Fruit fly (Drosophila melanogaster) whole organism, embryonic: ENCODE measurements around the gene CG9522.
A peak's percentile ranks its signal among the peaks of the same experiment; 100 is the strongest.

Experiments
- Atf6 ChIP-seq: fragments of 200-800 bp; sonication (Bioruptor generic); IDR thresholded peaks from 2 replicates; pipeline ENCODE4 v1.3.6; 2022; ENCODE audit warnings: missing biosample characterization, missing genetic modification characterization
- CG10462 ChIP-seq: fragments of 200-800 bp; sonication (Bioruptor generic); optimal IDR thresholded peaks from 2 replicates; lab custom pipeline; 2016; ENCODE audit warnings: missing biosample characterization, missing genetic modification characterization
- CG11504 ChIP-seq: fragments of 200-800 bp; sonication (Bioruptor generic); optimal IDR thresholded peaks from 3 replicates; lab custom pipeline; 2019; ENCODE audit warnings: missing biosample characterization, mild to moderate bottlenecking, missing genetic modification characterization, moderate library complexity
- CG12104 ChIP-seq: fragments of 200-800 bp; sonication (Bioruptor generic); optimal IDR thresholded peaks from 3 replicates; lab custom pipeline; 2016; ENCODE audit warnings: missing biosample characterization, missing genetic modification characterization
- CG1233 ChIP-seq: fragments of 200-800 bp; sonication (Bioruptor generic); optimal IDR thresholded peaks from 4 replicates; lab custom pipeline; 2018; ENCODE audit warnings: missing biosample characterization, mild to moderate bottlenecking, missing genetic modification characterization
- CG12391 ChIP-seq: fragments of 200-800 bp; sonication (Bioruptor generic); optimal IDR thresholded peaks from 3 replicates; lab custom pipeline; 2018; ENCODE audit warnings: missing biosample characterization, mild to moderate bottlenecking, missing genetic modification characterization, moderate library complexity
- CG12659 ChIP-seq: fragments of 200-800 bp; sonication (Bioruptor generic); optimal IDR thresholded peaks from 3 replicates; lab custom pipeline; 2017; ENCODE audit warnings: mild to moderate bottlenecking, missing biosample characterization, missing genetic modification reagents, missing genetic modification characterization
- CG15269 ChIP-seq: fragments of 200-800 bp; sonication (Bioruptor generic); optimal IDR thresholded peaks from 2 replicates; lab custom pipeline; 2018; ENCODE audit warnings: missing biosample characterization, mild to moderate bottlenecking, missing genetic modification characterization, moderate library complexity
- CG16813 ChIP-seq: fragments of 200-800 bp; sonication (Bioruptor generic); IDR thresholded peaks from 3 replicates; pipeline ENCODE4 v1.3.6; 2022; ENCODE audit warnings: missing biosample characterization, missing genetic modification characterization; ENCODE audit not compliant: partially characterized antibody
- CG17328 ChIP-seq: fragments of 200-800 bp; sonication (Bioruptor generic); IDR thresholded peaks from 2 replicates; pipeline ENCODE4 v1.3.6; 2022; ENCODE audit warnings: missing biosample characterization, missing genetic modification characterization
- CG1832 ChIP-seq: fragments of 200-800 bp; sonication (Bioruptor generic); optimal IDR thresholded peaks from 2 replicates; lab custom pipeline; 2017; ENCODE audit warnings: missing biosample characterization, mild to moderate bottlenecking, missing genetic modification characterization, inconsistent platforms
- CG2875 ChIP-seq: fragments of 200-800 bp; sonication (Bioruptor generic); optimal IDR thresholded peaks from 2 replicates; lab custom pipeline; 2017; ENCODE audit warnings: missing biosample characterization, mild to moderate bottlenecking, missing genetic modification characterization, missing genetic modification reagents
- CG3838 ChIP-seq: fragments of 200-800 bp; sonication (Bioruptor generic); optimal IDR thresholded peaks from 3 replicates; lab custom pipeline; 2016; ENCODE audit warnings: missing biosample characterization, missing genetic modification characterization
- CG6254 ChIP-seq: fragments of 200-800 bp; sonication (Bioruptor generic); optimal IDR thresholded peaks from 3 replicates; lab custom pipeline; 2017; ENCODE audit warnings: mild to moderate bottlenecking, missing biosample characterization, missing genetic modification reagents, missing genetic modification characterization
- CG6689 ChIP-seq: fragments of 200-800 bp; sonication (Bioruptor generic); IDR thresholded peaks from 2 replicates; pipeline ENCODE4 v1.3.6; 2022; ENCODE audit warnings: missing biosample characterization, missing genetic modification characterization
- CG7786 ChIP-seq: fragments of 200-800 bp; sonication (Bioruptor generic); optimal IDR thresholded peaks from 2 replicates; lab custom pipeline; 2016; ENCODE audit warnings: missing biosample characterization, missing genetic modification characterization
- CG7839 ChIP-seq: fragments of 200-800 bp; sonication (Bioruptor generic); optimal IDR thresholded peaks from 3 replicates; lab custom pipeline; 2018; ENCODE audit warnings: missing biosample characterization, mild to moderate bottlenecking, missing genetic modification characterization, moderate library complexity
- CG8765 ChIP-seq: fragments of 200-800 bp; sonication (Bioruptor generic); IDR thresholded peaks from 2 replicates; pipeline ENCODE4 v1.3.6; 2022; ENCODE audit warnings: missing biosample characterization, missing genetic modification characterization
- CG9727 ChIP-seq: fragments of 200-800 bp; sonication (Bioruptor generic); optimal IDR thresholded peaks from 3 replicates; lab custom pipeline; 2017; ENCODE audit warnings: missing biosample characterization, mild to moderate bottlenecking, missing genetic modification characterization
- Chrac-16 ChIP-seq: fragments of 200-800 bp; sonication (Bioruptor generic); optimal IDR thresholded peaks from 3 replicates; lab custom pipeline; 2016; ENCODE audit warnings: missing biosample characterization, missing genetic modification characterization
- Dbx ChIP-seq: fragments of 200-800 bp; sonication (Bioruptor generic); IDR thresholded peaks from 3 replicates; pipeline ENCODE4 v1.3.6; 2022; ENCODE audit warnings: missing biosample characterization, missing genetic modification characterization
- Doc3 ChIP-seq: fragments of 200-800 bp; sonication (Bioruptor generic); IDR thresholded peaks from 3 replicates; pipeline ENCODE4 v1.3.6; 2022; ENCODE audit warnings: missing biosample characterization, missing genetic modification characterization; ENCODE audit not compliant: partially characterized antibody
- Eip74EF ChIP-seq, 2 experiments: fragments of 200-800 bp in 1 of 2; fragments of >200 bp in 1 of 2; sonication (Bioruptor generic) in 1 of 2; optimal IDR thresholded peaks; 2 replicates each; lab custom pipeline; 2017 to 2019; ENCODE audit warnings: missing biosample characterization in 2 of 2, missing genetic modification characterization in 2 of 2, mild to moderate bottlenecking in 1 of 2, moderate library complexity in 1 of 2
- Ets65A ChIP-seq: fragments of 200-800 bp; sonication (Bioruptor generic); peaks from one replicate; lab custom pipeline; 2016; ENCODE audit warnings: missing biosample characterization, missing genetic modification characterization
- Ets97D ChIP-seq: fragments of 200-800 bp; sonication (Bioruptor generic); optimal IDR thresholded peaks from 3 replicates; lab custom pipeline; 2016; ENCODE audit warnings: missing biosample characterization, missing genetic modification characterization
- GATAe ChIP-seq: fragments of 200-800 bp; sonication (Bioruptor generic); conservative IDR thresholded peaks from 2 replicates; pipeline ENCODE4 v1.3.6; 2022; ENCODE audit warnings: missing biosample characterization, missing genetic modification characterization
- Hr39 ChIP-seq: fragments of >200 bp; optimal IDR thresholded peaks from 2 replicates; lab custom pipeline; 2017
- Lhr ChIP-seq: fragments of 200-800 bp; sonication (Bioruptor generic); optimal IDR thresholded peaks from 3 replicates; lab custom pipeline; 2017; ENCODE audit warnings: mild to moderate bottlenecking, missing biosample characterization, missing genetic modification reagents, missing genetic modification characterization
- Med ChIP-seq: fragments of 200-800 bp; sonication (Bioruptor generic); peaks from one replicate; lab custom pipeline; 2016; ENCODE audit warnings: missing biosample characterization, missing genetic modification characterization, mild to moderate bottlenecking, inconsistent platforms, moderate library complexity
- Neu2 ChIP-seq: fragments of 200-800 bp; sonication (Bioruptor generic); optimal IDR thresholded peaks from 3 replicates; lab custom pipeline; 2016; ENCODE audit warnings: missing biosample characterization, missing genetic modification characterization, borderline replicate concordance
- Nf-YB ChIP-seq: fragments of 200-800 bp; sonication (Bioruptor generic); optimal IDR thresholded peaks from 3 replicates; lab custom pipeline; 2019; ENCODE audit warnings: missing biosample characterization, mild to moderate bottlenecking, missing genetic modification characterization, moderate library complexity
- Ptx1 ChIP-seq: fragments of 200-800 bp; sonication (Bioruptor generic); IDR thresholded peaks from 2 replicates; pipeline ENCODE4 v1.3.6; 2022; ENCODE audit warnings: missing biosample characterization, missing genetic modification characterization
- Spps ChIP-seq: fragments of 200-800 bp; sonication (Bioruptor generic); optimal IDR thresholded peaks from 2 replicates; lab custom pipeline; 2018; ENCODE audit warnings: missing biosample characterization, mild to moderate bottlenecking, missing genetic modification characterization
- TFAM ChIP-seq: fragments of 200-800 bp; sonication (Bioruptor generic); optimal IDR thresholded peaks from 2 replicates; lab custom pipeline; 2017; ENCODE audit warnings: missing biosample characterization, missing genetic modification characterization, inconsistent platforms
- az2 ChIP-seq: fragments of 200-800 bp; sonication (Bioruptor generic); optimal IDR thresholded peaks from 3 replicates; lab custom pipeline; 2016; ENCODE audit warnings: missing biosample characterization, missing genetic modification characterization
- crc ChIP-seq: fragments of 200-800 bp; sonication (Bioruptor generic); optimal IDR thresholded peaks from 2 replicates; lab custom pipeline; 2016; ENCODE audit warnings: missing biosample characterization, missing genetic modification characterization
- dati ChIP-seq: fragments of 200-800 bp; sonication (Bioruptor generic); IDR thresholded peaks from 2 replicates; pipeline ENCODE4 v1.3.6; 2022; ENCODE audit warnings: missing biosample characterization, missing genetic modification characterization
- dm ChIP-seq: fragments of 200-800 bp; sonication (Bioruptor generic); optimal IDR thresholded peaks from 3 replicates; lab custom pipeline; 2016; ENCODE audit warnings: missing biosample characterization, missing genetic modification characterization
- fd96Cb ChIP-seq: fragments of 200-800 bp; sonication (Bioruptor generic); optimal IDR thresholded peaks from 2 replicates; lab custom pipeline; 2018; ENCODE audit warnings: missing biosample characterization, mild to moderate bottlenecking, missing genetic modification characterization, moderate library complexity
- gfzf ChIP-seq: fragments of 200-800 bp; sonication (Bioruptor generic); optimal IDR thresholded peaks from 2 replicates; lab custom pipeline; 2016; ENCODE audit warnings: missing biosample characterization, mild to moderate bottlenecking, missing genetic modification characterization, moderate library complexity
- gro ChIP-seq: fragments of 200-800 bp; sonication (Bioruptor generic); optimal IDR thresholded peaks from 2 replicates; lab custom pipeline; 2016; ENCODE audit warnings: missing biosample characterization, missing genetic modification characterization
- hth ChIP-seq: fragments of >200 bp; optimal IDR thresholded peaks from 2 replicates; lab custom pipeline; 2017; ENCODE audit warnings: inconsistent platforms
- lab ChIP-seq: fragments of 200-800 bp; sonication (Bioruptor generic); optimal IDR thresholded peaks from 3 replicates; lab custom pipeline; 2017; ENCODE audit warnings: missing biosample characterization, missing genetic modification characterization, mild to moderate bottlenecking, moderate library complexity, missing genetic modification reagents
- lilli ChIP-seq: fragments of 200-800 bp; sonication (Bioruptor generic); optimal IDR thresholded peaks from 3 replicates; lab custom pipeline; 2016; ENCODE audit warnings: missing biosample characterization, missing genetic modification characterization
- maf-S ChIP-seq: fragments of 200-800 bp; sonication (Bioruptor generic); optimal IDR thresholded peaks from 2 replicates; lab custom pipeline; 2016; ENCODE audit warnings: missing biosample characterization, missing genetic modification characterization
- psq ChIP-seq: fragments of 200-800 bp; sonication (Bioruptor generic); optimal IDR thresholded peaks from 2 replicates; lab custom pipeline; 2017; ENCODE audit warnings: missing biosample characterization, missing genetic modification characterization
- schlank ChIP-seq: fragments of 200-800 bp; sonication (Bioruptor generic); optimal IDR thresholded peaks from 2 replicates; lab custom pipeline; 2018; ENCODE audit warnings: missing biosample characterization, mild to moderate bottlenecking, missing genetic modification characterization
- sens-2 ChIP-seq: fragments of 200-800 bp; sonication (Bioruptor generic); IDR thresholded peaks from 2 replicates; pipeline ENCODE4 v1.3.6; 2022; ENCODE audit warnings: missing biosample characterization, missing genetic modification characterization
- so ChIP-seq: fragments of 200-800 bp; sonication (Bioruptor generic); IDR thresholded peaks from 3 replicates; pipeline ENCODE4 v1.3.6; 2022; ENCODE audit warnings: missing biosample characterization, missing genetic modification characterization
- sug ChIP-seq: fragments of 200-800 bp; optimal IDR thresholded peaks from 2 replicates; lab custom pipeline; 2019; ENCODE audit warnings: missing biosample characterization, mild to moderate bottlenecking, missing genetic modification characterization, moderate library complexity
- yki ChIP-seq: fragments of >200 bp; optimal IDR thresholded peaks from 3 replicates; lab custom pipeline; 2018

The CG9522 gene

DNA sequence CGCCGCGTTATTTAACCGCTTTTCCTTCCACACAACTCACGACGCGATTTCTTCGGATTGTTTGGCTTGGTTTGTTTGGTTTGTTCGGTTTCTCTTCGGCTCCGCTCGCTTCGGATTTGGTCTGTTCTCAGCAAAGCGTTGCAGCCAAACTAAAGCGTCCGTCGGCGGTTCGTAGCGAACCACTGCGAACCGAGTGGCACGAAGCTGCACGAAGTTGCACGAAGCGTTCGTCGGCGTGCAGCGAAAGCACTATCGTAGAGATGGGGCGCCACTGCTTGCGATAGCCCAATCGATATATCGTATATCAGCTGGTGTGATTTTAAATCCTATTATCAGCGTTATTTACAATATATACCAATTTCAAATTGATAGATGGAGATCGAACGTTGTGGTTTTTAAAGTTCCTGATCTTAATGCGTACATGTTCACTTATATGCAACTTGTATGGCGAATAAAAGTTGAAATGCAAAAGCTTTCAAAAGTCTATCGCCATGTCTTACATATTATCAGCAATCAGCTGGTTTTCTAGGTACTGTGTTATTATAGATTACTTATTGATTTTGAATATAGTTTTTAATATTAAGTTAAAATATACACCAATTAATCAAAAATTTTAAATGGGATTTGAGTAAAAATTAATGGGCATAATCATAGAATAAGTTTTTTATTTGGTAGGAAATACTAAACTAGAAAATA is 22.5 kb downstream of the CG9522 start, which contains the start of gene rut (continued):
- no peak for TF ChIP-seq dati (GFP tag; lab: Robert Waterston, UW)
- TF ChIP-seq CG12391 (tag; lab: Kevin White, UChicago), result no peak
- no peak for TF ChIP-seq Neu2
- peak; percentile 56 for TF ChIP-seq CG12659 (GFP tag; lab: Kevin White, UChicago)
- TF ChIP-seq psq (GFP tag; lab: Kevin White, UChicago), result no peak
- no peak for TF ChIP-seq Ptx1
- peak; percentile 35 for TF ChIP-seq Ets97D
- TF ChIP-seq Eip74EF (GFP tag; optimal IDR thresholded peaks at IDR 0.05; lab: Kevin White, UChicago), result no peak
- no peak for TF ChIP-seq CG9727 (GFP tag; lab: Kevin White, UChicago)
- TF ChIP-seq CG12104 (GFP tag; lab: Kevin White, UChicago), result no peak
- TF ChIP-seq CG6254 (GFP tag; lab: Kevin White, UChicago), result no peak
- TF ChIP-seq maf-S (GFP tag; lab: Kevin White, UChicago), result no peak
- TF ChIP-seq CG10462 (GFP tag; lab: Kevin White, UChicago), result no peak
- TF ChIP-seq Nf-YB (GFP tag; lab: Kevin White, UChicago), result no peak
- TF ChIP-seq Chrac-16 (GFP tag; lab: Kevin White, UChicago), result no peak
- peak; percentile 89 for TF ChIP-seq Med (GFP tag; lab: Kevin White, UChicago)
- no peak for TF ChIP-seq dm
- no peak for TF ChIP-seq GATAe (GFP tag; lab: Robert Waterston, UW)
- TF ChIP-seq gfzf (GFP tag; lab: Kevin White, UChicago), result peak; percentile 45
- no peak for TF ChIP-seq fd96Cb (tag; lab: Kevin White, UChicago)
- peak; percentile 13 for TF ChIP-seq sug (tag; lab: Kevin White, UChicago)
- peak; percentile 67 for TF ChIP-seq Dbx (GFP tag; lab: Robert Waterston, UW)
- no peak for TF ChIP-seq CG11504 (tag; lab: Kevin White, UChicago)
- TF ChIP-seq hth (lab: Kevin White, UChicago), result no peak
- no peak for TF ChIP-seq yki (lab: Kevin White, UChicago)
- no peak for TF ChIP-seq crc
- TF ChIP-seq Spps (tag; lab: Kevin White, UChicago), result no peak
- TF ChIP-seq gro (GFP tag; lab: Kevin White, UChicago), result peak; percentile 78
- TF ChIP-seq lab (GFP tag; lab: Kevin White, UChicago), result peak; percentile 39
- peak; percentile 90 for TF ChIP-seq Doc3 (GFP tag; lab: Robert Waterston, UW)
- TF ChIP-seq Atf6 (GFP tag; lab: Robert Waterston, UW), result no peak
- no peak for TF ChIP-seq CG1832 (GFP tag; lab: Kevin White, UChicago)
- no peak for TF ChIP-seq CG3838
- no peak for TF ChIP-seq CG15269 (tag; lab: Kevin White, UChicago)
- TF ChIP-seq CG2875 (GFP tag; lab: Kevin White, UChicago), result no peak
- no peak for TF ChIP-seq sens-2 (GFP tag; lab: Robert Waterston, UW)
- TF ChIP-seq CG16813 (GFP tag; lab: Robert Waterston, UW), result peak; percentile 87
- no peak for TF ChIP-seq Hr39 (lab: Kevin White, UChicago)
- 0 out of 2 replicates have a peak, but pooled peaks have one; percentile 7 for TF ChIP-seq CG6689 (GFP tag; lab: Robert Waterston, UW)
- peak; percentile 96 for TF ChIP-seq Ets65A (GFP tag; lab: Kevin White, UChicago)
- TF ChIP-seq schlank (tag; lab: Kevin White, UChicago), result no peak
- TF ChIP-seq CG1233 (GFP tag; lab: Kevin White, UChicago), result no peak
- TF ChIP-seq CG8765, result no peak
- TF ChIP-seq CG17328 (GFP tag; lab: Robert Waterston, UW), result no peak
- no peak for TF ChIP-seq TFAM
- no peak for TF ChIP-seq az2 (GFP tag; lab: Kevin White, UChicago)
- no peak for TF ChIP-seq Lhr (GFP tag; lab: Kevin White, UChicago)
- TF ChIP-seq CG7786, result no peak
- TF ChIP-seq CG7839 (tag; lab: Kevin White, UChicago), result no peak
- no peak for TF ChIP-seq so (GFP tag; lab: Robert Waterston, UW)
- no peak for TF ChIP-seq lilli
